Worm (Caenorhabditis elegans): ENCODE results near the gene gnrr-6.

- no peak for TF ChIP-seq T22C8.4 (GFP tag; IDR thresholded peaks at IDR 0.05)
- TF ChIP-seq ztf-23 (GFP tag; IDR thresholded peaks at IDR 0.05): no peak
Measured at ce11 chrX:11222597-11223218, 44.0 kb downstream of the gnrr-6 start, which contains the start of gene C34F6.9.
